Fruit fly (Drosophila melanogaster) whole organism, embryonic: ENCODE results near the gene CG31360.

Experiments
- Ada2b ChIP-seq: fragments of 200-800 bp; sonication (Bioruptor generic); IDR thresholded peaks from 2 replicates; pipeline ENCODE4 v1.3.6; 2022; ENCODE audit warnings: missing biosample characterization, missing genetic modification characterization
- CG10366 ChIP-seq: fragments of 200-800 bp; sonication (Bioruptor generic); IDR thresholded peaks from 2 replicates; pipeline ENCODE4 v1.3.6; 2022; ENCODE audit warnings: missing biosample characterization, missing genetic modification characterization
- CG11695 ChIP-seq: fragments of 200-800 bp; sonication (Bioruptor generic); IDR thresholded peaks from 3 replicates; pipeline ENCODE4 v1.3.6; 2022; ENCODE audit warnings: missing biosample characterization, missing genetic modification characterization
- CG12769 ChIP-seq: fragments of 200-800 bp; sonication (Bioruptor generic); optimal IDR thresholded peaks from 2 replicates; lab custom pipeline; 2019; ENCODE audit warnings: missing biosample characterization, mild to moderate bottlenecking, missing genetic modification characterization, moderate library complexity
- CG14710 ChIP-seq: fragments of 200-800 bp; sonication (Bioruptor generic); optimal IDR thresholded peaks from 3 replicates; lab custom pipeline; 2019; ENCODE audit warnings: missing biosample characterization, mild to moderate bottlenecking, missing genetic modification characterization, moderate library complexity
- CG14860 ChIP-seq: fragments of 200-800 bp; sonication (Bioruptor generic); IDR thresholded peaks from 3 replicates; pipeline ENCODE4 v1.3.6; 2022; ENCODE audit warnings: missing biosample characterization, missing genetic modification characterization; ENCODE audit not compliant: partially characterized antibody
- CG15696 ChIP-seq: fragments of 200-800 bp; sonication (Bioruptor generic); optimal IDR thresholded peaks from 2 replicates; lab custom pipeline; 2019; ENCODE audit warnings: missing biosample characterization, mild to moderate bottlenecking, missing genetic modification characterization, moderate library complexity
- CG1603 ChIP-seq: fragments of 200-800 bp; sonication (Bioruptor generic); optimal IDR thresholded peaks from 2 replicates; lab custom pipeline; 2019; ENCODE audit warnings: missing biosample characterization, mild to moderate bottlenecking, missing genetic modification characterization, moderate library complexity
- CG17361 ChIP-seq: fragments of 200-800 bp; sonication (Bioruptor generic); IDR thresholded peaks from 3 replicates; pipeline ENCODE4 v1.3.6; 2022; ENCODE audit warnings: missing biosample characterization, missing genetic modification characterization
- CG17612 ChIP-seq: fragments of 200-800 bp; sonication (Bioruptor generic); IDR thresholded peaks from 2 replicates; pipeline ENCODE4 v1.3.6; 2022; ENCODE audit warnings: missing biosample characterization, missing genetic modification characterization
- CG1792 ChIP-seq: fragments of 200-800 bp; sonication (Bioruptor generic); optimal IDR thresholded peaks from 2 replicates; lab custom pipeline; 2016; ENCODE audit warnings: missing biosample characterization, missing genetic modification characterization
- CG31388 ChIP-seq: fragments of 200-800 bp; sonication (Bioruptor generic); optimal IDR thresholded peaks from 2 replicates; lab custom pipeline; 2016; ENCODE audit warnings: missing biosample characterization, missing genetic modification characterization
- CG34224 ChIP-seq: fragments of 200-800 bp; sonication (Bioruptor generic); IDR thresholded peaks from 3 replicates; pipeline ENCODE4 v1.3.6; 2022; ENCODE audit warnings: missing biosample characterization, missing genetic modification characterization; ENCODE audit not compliant: partially characterized antibody
- CG3838 ChIP-seq: fragments of 200-800 bp; sonication (Bioruptor generic); optimal IDR thresholded peaks from 3 replicates; lab custom pipeline; 2016; ENCODE audit warnings: missing biosample characterization, missing genetic modification characterization
- CG42726 ChIP-seq: fragments of 200-800 bp; sonication (Bioruptor generic); IDR thresholded peaks from 2 replicates; pipeline ENCODE4 v1.3.6; 2022; ENCODE audit warnings: missing biosample characterization, missing genetic modification characterization; ENCODE audit not compliant: partially characterized antibody
- CG4282 ChIP-seq: fragments of 200-800 bp; sonication (Bioruptor generic); optimal IDR thresholded peaks from 2 replicates; lab custom pipeline; 2016; ENCODE audit warnings: missing biosample characterization, missing genetic modification characterization
- CG6272 ChIP-seq: fragments of 200-800 bp; sonication (Bioruptor generic); IDR thresholded peaks from 2 replicates; pipeline ENCODE4 v1.3.6; 2022; ENCODE audit warnings: missing biosample characterization, missing genetic modification characterization
- CG7556 ChIP-seq: fragments of 200-800 bp; sonication (Bioruptor generic); optimal IDR thresholded peaks from 2 replicates; lab custom pipeline; 2017; ENCODE audit warnings: missing biosample characterization, mild to moderate bottlenecking, missing genetic modification characterization
- CG7928 ChIP-seq: fragments of 200-800 bp; sonication (Bioruptor generic); optimal IDR thresholded peaks from 2 replicates; lab custom pipeline; 2017; ENCODE audit warnings: missing biosample characterization, mild to moderate bottlenecking, missing genetic modification characterization
- CG7963 ChIP-seq: fragments of 200-800 bp; sonication (Bioruptor generic); IDR thresholded peaks from 3 replicates; pipeline ENCODE4 v1.3.6; 2022; ENCODE audit warnings: missing biosample characterization, missing genetic modification characterization; ENCODE audit not compliant: partially characterized antibody
- CoRest ChIP-seq: fragments of 200-800 bp; sonication (Bioruptor generic); optimal IDR thresholded peaks from 3 replicates; lab custom pipeline; 2018; ENCODE audit warnings: missing biosample characterization, mild to moderate bottlenecking, missing genetic modification characterization, moderate library complexity
- Doc3 ChIP-seq: fragments of 200-800 bp; sonication (Bioruptor generic); IDR thresholded peaks from 3 replicates; pipeline ENCODE4 v1.3.6; 2022; ENCODE audit warnings: missing biosample characterization, missing genetic modification characterization; ENCODE audit not compliant: partially characterized antibody
- Ets97D ChIP-seq: fragments of 200-800 bp; sonication (Bioruptor generic); optimal IDR thresholded peaks from 3 replicates; lab custom pipeline; 2016; ENCODE audit warnings: missing biosample characterization, missing genetic modification characterization
- Fer2 ChIP-seq: fragments of 200-800 bp; sonication (Bioruptor generic); optimal IDR thresholded peaks from 2 replicates; lab custom pipeline; 2018; ENCODE audit warnings: missing biosample characterization, mild to moderate bottlenecking, missing genetic modification characterization, moderate library complexity
- HLH3B ChIP-seq: fragments of 200-800 bp; sonication (Bioruptor generic); IDR thresholded peaks from 2 replicates; pipeline ENCODE4 v1.3.6; 2022; ENCODE audit warnings: missing biosample characterization, missing genetic modification characterization
- MBD-R2 ChIP-seq: fragments of 200-800 bp; sonication (Bioruptor generic); IDR thresholded peaks from 2 replicates; pipeline ENCODE4 v1.3.6; 2022; ENCODE audit warnings: missing biosample characterization, missing genetic modification characterization
- Meics ChIP-seq: fragments of 200-800 bp; sonication (Bioruptor generic); optimal IDR thresholded peaks from 2 replicates; lab custom pipeline; 2017; ENCODE audit warnings: missing biosample characterization, mild to moderate bottlenecking, missing genetic modification characterization
- Opbp ChIP-seq: fragments of 200-800 bp; sonication (Bioruptor generic); IDR thresholded peaks from 3 replicates; pipeline ENCODE4 v1.3.6; 2022; ENCODE audit warnings: missing biosample characterization, missing genetic modification characterization; ENCODE audit not compliant: partially characterized antibody
- TFAM ChIP-seq: fragments of 200-800 bp; sonication (Bioruptor generic); optimal IDR thresholded peaks from 2 replicates; lab custom pipeline; 2017; ENCODE audit warnings: missing biosample characterization, missing genetic modification characterization, inconsistent platforms
- Xbp1 ChIP-seq: fragments of 200-800 bp; sonication (Bioruptor generic); optimal IDR thresholded peaks from 3 replicates; lab custom pipeline; 2016; ENCODE audit warnings: missing biosample characterization, mild to moderate bottlenecking, missing genetic modification characterization
- Xrp1 ChIP-seq: fragments of 200-800 bp; sonication (Bioruptor generic); IDR thresholded peaks from 2 replicates; pipeline ENCODE4 v1.3.6; 2022; ENCODE audit warnings: missing biosample characterization, missing genetic modification characterization
- ash1 ChIP-seq: fragments of 200-800 bp; sonication (Bioruptor generic); optimal IDR thresholded peaks from 2 replicates; lab custom pipeline; 2018; ENCODE audit warnings: missing biosample characterization, mild to moderate bottlenecking, missing genetic modification characterization
- bab2 ChIP-seq: fragments of 200-800 bp; sonication (Bioruptor generic); optimal IDR thresholded peaks from 2 replicates; lab custom pipeline; 2016; ENCODE audit warnings: missing biosample characterization, missing genetic modification characterization
- chinmo ChIP-seq: fragments of 200-800 bp; sonication (Bioruptor generic); IDR thresholded peaks from 4 replicates; pipeline ENCODE4 v1.3.6; 2022; ENCODE audit warnings: missing biosample characterization, missing genetic modification characterization; ENCODE audit not compliant: partially characterized antibody
- disco-r ChIP-seq: fragments of 200-800 bp; sonication (Bioruptor generic); optimal IDR thresholded peaks from 2 replicates; lab custom pipeline; 2016; ENCODE audit warnings: missing biosample characterization, missing genetic modification characterization
- eve ChIP-seq, 2 experiments: fragments of >200 bp; optimal IDR thresholded peaks; 2 replicates each; lab custom pipeline; 2017; ENCODE audit warnings: missing biosample characterization in 2 of 2, missing genetic modification characterization in 2 of 2
- exex ChIP-seq: fragments of 200-800 bp; sonication (Bioruptor generic); optimal IDR thresholded peaks from 4 replicates; lab custom pipeline; 2018; ENCODE audit warnings: missing biosample characterization, mild to moderate bottlenecking, missing genetic modification characterization, moderate library complexity
- grau ChIP-seq: fragments of 200-800 bp; optimal IDR thresholded peaks from 3 replicates; lab custom pipeline; 2019; ENCODE audit warnings: missing biosample characterization, mild to moderate bottlenecking, missing genetic modification characterization, moderate library complexity
- grn ChIP-seq: fragments of 200-800 bp; sonication (Bioruptor generic); optimal IDR thresholded peaks from 3 replicates; lab custom pipeline; 2017; ENCODE audit warnings: missing biosample characterization, missing genetic modification characterization
- lab ChIP-seq: fragments of 200-800 bp; sonication (Bioruptor generic); optimal IDR thresholded peaks from 3 replicates; lab custom pipeline; 2017; ENCODE audit warnings: missing biosample characterization, missing genetic modification characterization, mild to moderate bottlenecking, moderate library complexity, missing genetic modification reagents
- lola ChIP-seq, 3 experiments: fragments of >200 bp in 2 of 3; fragments of 200-800 bp in 1 of 3; sonication (Bioruptor generic) in 1 of 3; optimal IDR thresholded peaks; 2 replicates each; lab custom pipeline; 2017 to 2019; ENCODE audit warnings: missing biosample characterization in 3 of 3, missing genetic modification characterization in 3 of 3, mild to moderate bottlenecking in 1 of 3, moderate library complexity in 1 of 3
- nau ChIP-seq: fragments of 200-800 bp; sonication (Bioruptor generic); optimal IDR thresholded peaks from 3 replicates; lab custom pipeline; 2017; ENCODE audit warnings: missing biosample characterization, mild to moderate bottlenecking, missing genetic modification characterization, missing genetic modification reagents
- slbo ChIP-seq: fragments of 200-800 bp; sonication (Bioruptor generic); IDR thresholded peaks from 2 replicates; pipeline ENCODE4 v1.3.6; 2022; ENCODE audit warnings: missing biosample characterization, missing genetic modification characterization
- sr ChIP-seq: fragments of 200-800 bp; sonication (Bioruptor generic); IDR thresholded peaks from 3 replicates; pipeline ENCODE4 v1.3.6; 2022; ENCODE audit warnings: missing biosample characterization, missing genetic modification characterization
- sug ChIP-seq: fragments of 200-800 bp; optimal IDR thresholded peaks from 2 replicates; lab custom pipeline; 2019; ENCODE audit warnings: missing biosample characterization, mild to moderate bottlenecking, missing genetic modification characterization, moderate library complexity
- trem ChIP-seq: fragments of 200-800 bp; optimal IDR thresholded peaks from 3 replicates; lab custom pipeline; 2019; ENCODE audit warnings: missing biosample characterization, mild to moderate bottlenecking, missing genetic modification characterization, moderate library complexity
- vfl ChIP-seq: fragments of 200-800 bp; sonication (Bioruptor generic); optimal IDR thresholded peaks from 2 replicates; lab custom pipeline; 2016; ENCODE audit warnings: missing biosample characterization, missing genetic modification characterization
- vnd ChIP-seq: fragments of 200-800 bp; sonication (Bioruptor generic); IDR thresholded peaks from 3 replicates; pipeline ENCODE4 v1.3.6; 2022; ENCODE audit warnings: missing biosample characterization, missing genetic modification characterization; ENCODE audit not compliant: partially characterized antibody
- wdn ChIP-seq: fragments of 200-800 bp; sonication (Bioruptor generic); IDR thresholded peaks from 2 replicates; pipeline ENCODE4 v1.3.6; 2022; ENCODE audit warnings: missing biosample characterization, missing genetic modification characterization
- yki ChIP-seq: fragments of >200 bp; optimal IDR thresholded peaks from 3 replicates; lab custom pipeline; 2018

CG31360 gene

dm6 chr3R:17733261-17733660 is 48.4 kb downstream of the CG31360 start, which contains the start of gene CG14321 (continued):
- TF ChIP-seq CG11695 (GFP tag; lab: Robert Waterston, UW) = no peak
- no peak for TF ChIP-seq Meics (GFP tag; lab: Kevin White, UChicago)
- TF ChIP-seq chinmo (GFP tag; lab: Robert Waterston, UW) = 0 out of 4 replicates have a peak, but pooled peaks have one; percentile 14
- TF ChIP-seq CG6272 = no peak
- no peak for TF ChIP-seq CG17612 (GFP tag; lab: Robert Waterston, UW)
- no peak for TF ChIP-seq wdn
- no peak for TF ChIP-seq yki (lab: Kevin White, UChicago)
- TF ChIP-seq CG14710 (tag; lab: Kevin White, UChicago) = peak; percentile 22
- no peak for TF ChIP-seq exex (tag; lab: Kevin White, UChicago)
- TF ChIP-seq nau = no peak
- TF ChIP-seq Xrp1 (GFP tag; lab: Robert Waterston, UW) = no peak
- peak; percentile 40 for TF ChIP-seq CG1603 (tag; lab: Kevin White, UChicago)
- TF ChIP-seq lab = no peak
- TF ChIP-seq slbo (GFP tag; lab: Robert Waterston, UW) = peak; percentile 20; the same call in 1 of the 2 replicates
- peak; percentile 85 for TF ChIP-seq CG7928 (GFP tag; lab: Kevin White, UChicago)
- peak; percentile 73 for TF ChIP-seq vnd (GFP tag; lab: Robert Waterston, UW)
- no peak for TF ChIP-seq lola (GFP tag; optimal IDR thresholded peaks at IDR 0.05; lab: Kevin White, UChicago)
- TF ChIP-seq Xbp1 (GFP tag; lab: Kevin White, UChicago) = peak; percentile 19
- TF ChIP-seq HLH3B (GFP tag; lab: Robert Waterston, UW) = 0 out of 2 replicates have a peak, but pooled peaks have one; percentile 22
- TF ChIP-seq TFAM (GFP tag; lab: Kevin White, UChicago) = no peak
- TF ChIP-seq Doc3 (GFP tag; lab: Robert Waterston, UW) = no peak
- TF ChIP-seq sug (tag; lab: Kevin White, UChicago) = no peak
- TF ChIP-seq CG42726 = peak; percentile 82
- TF ChIP-seq sr = no peak
- no peak for TF ChIP-seq Fer2 (tag; lab: Kevin White, UChicago)
- TF ChIP-seq Ada2b (GFP tag; lab: Robert Waterston, UW) = no peak
- no peak for TF ChIP-seq CG17361 (GFP tag; lab: Robert Waterston, UW)
- peak; percentile 30 for TF ChIP-seq trem (tag; lab: Kevin White, UChicago)
- no peak for TF ChIP-seq CG4282 (GFP tag; lab: Kevin White, UChicago)
- TF ChIP-seq CG31388 = no peak
- TF ChIP-seq Opbp (GFP tag; lab: Robert Waterston, UW) = peak; percentile 71; the same call in 2 of the 3 replicates
- peak; percentile 47 for TF ChIP-seq Ets97D (GFP tag; lab: Kevin White, UChicago)
- no peak for TF ChIP-seq grau (tag; lab: Kevin White, UChicago)
- no peak for TF ChIP-seq CG12769 (tag; lab: Kevin White, UChicago)
- no peak for TF ChIP-seq CG7556
- TF ChIP-seq disco-r (GFP tag; lab: Kevin White, UChicago) = no peak
- no peak for TF ChIP-seq bab2 (GFP tag; lab: Kevin White, UChicago)
- no peak for TF ChIP-seq CoRest (tag; lab: Kevin White, UChicago)
- TF ChIP-seq CG15696 (tag; lab: Kevin White, UChicago) = no peak
- TF ChIP-seq CG7963 (GFP tag; lab: Robert Waterston, UW) = 0 out of 3 replicates have a peak, but pooled peaks have one; percentile 16
- no peak for TF ChIP-seq vfl (GFP tag; lab: Kevin White, UChicago)
- no peak for TF ChIP-seq CG1792
- peak; percentile 88 for TF ChIP-seq CG14860
- no peak for TF ChIP-seq grn (GFP tag; lab: Kevin White, UChicago)
- no peak for TF ChIP-seq CG10366 (GFP tag; lab: Robert Waterston, UW)
- TF ChIP-seq eve (GFP tag; optimal IDR thresholded peaks at IDR 0.05; lab: Kevin White, UChicago) = no peak
- peak; percentile 58; the same call in 1 of the 2 replicates for TF ChIP-seq MBD-R2 (GFP tag; lab: Robert Waterston, UW)
- TF ChIP-seq CG34224 (GFP tag; lab: Robert Waterston, UW) = peak; percentile 18; the same call in 1 of the 3 replicates
- no peak for TF ChIP-seq ash1 (GFP tag; lab: Kevin White, UChicago)
- TF ChIP-seq CG3838 (GFP tag; lab: Kevin White, UChicago) = no peak
